Fruit fly (Drosophila melanogaster): Measurements from ENCODE around the gene Stt3A.

dm6 chrX:21060579-21060978 is 6.8 kb upstream of the Stt3A start:
- TF ChIP-seq Myc (optimal IDR thresholded peaks at IDR 0.05) = no peak
- no peak for TF ChIP-seq psq (optimal IDR thresholded peaks at IDR 0.05)
- TF ChIP-seq h (optimal IDR thresholded peaks at IDR 0.05) = no peak
- TF ChIP-seq ttk (optimal IDR thresholded peaks at IDR 0.05) = no peak
- no peak for TF ChIP-seq insv (optimal IDR thresholded peaks at IDR 0.05)

Measured in Kc167 (cell line).